Fruit fly (Drosophila melanogaster): Measurements from ENCODE around the gene CG42371.

The CG42371 gene

dm6 chr2L:2228179-2228849 is 11.3 kb upstream of the CG42371 start:
- no peak for TF ChIP-seq D1 (tag; optimal IDR thresholded peaks at IDR 0.05)
- TF ChIP-seq fd96Ca (GFP tag; IDR thresholded peaks at IDR 0.05) = 0 out of 3 replicates have a peak, but pooled peaks have one; percentile 33
- no peak for TF ChIP-seq Pif1B (GFP tag; optimal IDR thresholded peaks at IDR 0.05)
- TF ChIP-seq CG17806 (tag; optimal IDR thresholded peaks at IDR 0.05) = no peak
- no peak for TF ChIP-seq rn (GFP tag; IDR thresholded peaks at IDR 0.05)
- TF ChIP-seq CG9948 (tag; optimal IDR thresholded peaks at IDR 0.05) = no peak
- no peak for TF ChIP-seq CG12605 (GFP tag; IDR thresholded peaks at IDR 0.05)
- no peak for TF ChIP-seq CG32121 (GFP tag; IDR thresholded peaks at IDR 0.05)
- peak; percentile 42 for TF ChIP-seq Ets98B (GFP tag; IDR thresholded peaks at IDR 0.05)
- no peak for TF ChIP-seq Pif1A (GFP tag; optimal IDR thresholded peaks at IDR 0.05)
- no peak for TF ChIP-seq CG13204 (GFP tag; optimal IDR thresholded peaks at IDR 0.05)

- TF ChIP-seq D1 (tag; optimal IDR thresholded peaks at IDR 0.05) (no peak), CG10348 (GFP tag; IDR thresholded peaks at IDR 0.05) (peak; percentile 54; the same call in 1 of the 2 replicates), CG9948 (tag; optimal IDR thresholded peaks at IDR 0.05) (peak; percentile 59), CG12605 (GFP tag; IDR thresholded peaks at IDR 0.05) (peak; percentile 84), CG34367 (tag; optimal IDR thresholded peaks at IDR 0.05) (peak; percentile 60), rn (GFP tag; IDR thresholded peaks at IDR 0.05) (no peak), CG8159 (tag; optimal IDR thresholded peaks at IDR 0.05) (peak; percentile 62), CG17806 (tag; optimal IDR thresholded peaks at IDR 0.05) (peak; percentile 72), CG14655 (GFP tag; optimal IDR thresholded peaks at IDR 0.05) (peak; percentile 76), CG15710 (tag; optimal IDR thresholded peaks at IDR 0.05) (peak; percentile 68), gl (tag; optimal IDR thresholded peaks at IDR 0.05) (no peak), EcR (GFP tag; optimal IDR thresholded peaks at IDR 0.05) (no peak), CG4496 (GFP tag; IDR thresholded peaks at IDR 0.05) (peak; percentile 87), Snoo (tag; optimal IDR thresholded peaks at IDR 0.05) (peak; percentile 74), Pif1A (GFP tag; optimal IDR thresholded peaks at IDR 0.05) (peak; percentile 85), CG32121 (GFP tag; IDR thresholded peaks at IDR 0.05) (peak; percentile 82), CG8301 (tag; optimal IDR thresholded peaks at IDR 0.05) (peak; percentile 69), fd96Ca (GFP tag; IDR thresholded peaks at IDR 0.05) (peak; percentile 86), Pif1B (GFP tag; optimal IDR thresholded peaks at IDR 0.05) (peak; percentile 76), CG13204 (GFP tag; optimal IDR thresholded peaks at IDR 0.05) (no peak), Ets98B (GFP tag; IDR thresholded peaks at IDR 0.05) (peak; percentile 83)
These were observed 10.3 kb upstream of the CG42371 start for dm6 chr2L:2227316-2227715.

dm6 chr2L:2226259-2227121 is 9.4 kb upstream of the CG42371 start, which contains the start of the genes CG15387 and sau:
CG15387 (minus strand) TSS chr2L:2226294.
sau (plus strand) TSS chr2L:2226342.
- TF ChIP-seq CG15710 (tag; optimal IDR thresholded peaks at IDR 0.05) = peak; percentile 84
- TF ChIP-seq CG32121 (GFP tag; IDR thresholded peaks at IDR 0.05) = peak; percentile 85
- TF ChIP-seq Pif1A (GFP tag; optimal IDR thresholded peaks at IDR 0.05) = peak; percentile 77
- peak; percentile 56 for TF ChIP-seq CG9948 (tag; optimal IDR thresholded peaks at IDR 0.05)
- no peak for TF ChIP-seq CG12605 (GFP tag; IDR thresholded peaks at IDR 0.05)
- peak; percentile 65 for TF ChIP-seq Pif1B (GFP tag; optimal IDR thresholded peaks at IDR 0.05)
- peak; percentile 85 for TF ChIP-seq CG4496 (GFP tag; IDR thresholded peaks at IDR 0.05)
- peak; percentile 69 for TF ChIP-seq CG8301 (tag; optimal IDR thresholded peaks at IDR 0.05)
- TF ChIP-seq CG14655 (GFP tag; optimal IDR thresholded peaks at IDR 0.05) = peak; percentile 76
- peak; percentile 72 for TF ChIP-seq CG34367 (tag; optimal IDR thresholded peaks at IDR 0.05)
- TF ChIP-seq CG8159 (tag; optimal IDR thresholded peaks at IDR 0.05) = peak; percentile 77
- TF ChIP-seq rn (GFP tag; IDR thresholded peaks at IDR 0.05) = peak; percentile 58; the same call in 1 of the 2 replicates
- TF ChIP-seq gl (tag; optimal IDR thresholded peaks at IDR 0.05) = peak; percentile 17
- TF ChIP-seq CG13204 (GFP tag; optimal IDR thresholded peaks at IDR 0.05) = no peak
- TF ChIP-seq fd96Ca (GFP tag; IDR thresholded peaks at IDR 0.05) = peak; percentile 75
- no peak for TF ChIP-seq EcR (GFP tag; optimal IDR thresholded peaks at IDR 0.05)
- TF ChIP-seq CG10348 (GFP tag; IDR thresholded peaks at IDR 0.05) = no peak
- TF ChIP-seq Ets98B (GFP tag; IDR thresholded peaks at IDR 0.05) = peak; percentile 68
- TF ChIP-seq CG17806 (tag; optimal IDR thresholded peaks at IDR 0.05) = peak; percentile 62
- TF ChIP-seq D1 (tag; optimal IDR thresholded peaks at IDR 0.05) = no peak
- TF ChIP-seq Snoo (tag; optimal IDR thresholded peaks at IDR 0.05) = peak; percentile 76

dm6 chr2L:2222377-2222776 is 5.3 kb upstream of the CG42371 start:
- TF ChIP-seq CG15710 (tag; optimal IDR thresholded peaks at IDR 0.05) = no peak
- no peak; the same call in 2 of the 3 replicates for TF ChIP-seq fd96Ca (GFP tag; IDR thresholded peaks at IDR 0.05)
- no peak for TF ChIP-seq CG8159 (tag; optimal IDR thresholded peaks at IDR 0.05)
- no peak for TF ChIP-seq gl (tag; optimal IDR thresholded peaks at IDR 0.05)
- TF ChIP-seq CG14655 (GFP tag; optimal IDR thresholded peaks at IDR 0.05) = peak; percentile 31
- no peak for TF ChIP-seq CG12605 (GFP tag; IDR thresholded peaks at IDR 0.05)
- TF ChIP-seq CG17806 (tag; optimal IDR thresholded peaks at IDR 0.05) = no peak
- TF ChIP-seq CG10348 (GFP tag; IDR thresholded peaks at IDR 0.05) = no peak
- peak; percentile 11 for TF ChIP-seq Pif1A (GFP tag; optimal IDR thresholded peaks at IDR 0.05)
- TF ChIP-seq CG8301 (tag; optimal IDR thresholded peaks at IDR 0.05) = peak; percentile 9
- no peak for TF ChIP-seq EcR (GFP tag; optimal IDR thresholded peaks at IDR 0.05)
- TF ChIP-seq CG4496 (GFP tag; IDR thresholded peaks at IDR 0.05) = 0 out of 3 replicates have a peak, but pooled peaks have one; percentile 21

dm6 chr2L:2221649-2222150 is 4.7 kb upstream of the CG42371 start:
- TF ChIP-seq Snoo (tag; optimal IDR thresholded peaks at IDR 0.05) (peak; percentile 97), CG15710 (tag; optimal IDR thresholded peaks at IDR 0.05) (peak; percentile 99), EcR (GFP tag; optimal IDR thresholded peaks at IDR 0.05) (peak; percentile 80), CG8159 (tag; optimal IDR thresholded peaks at IDR 0.05) (peak; percentile 98), CG10348 (GFP tag; IDR thresholded peaks at IDR 0.05) (peak; percentile 98), CG14655 (GFP tag; optimal IDR thresholded peaks at IDR 0.05) (peak; percentile 99), CG34367 (tag; optimal IDR thresholded peaks at IDR 0.05) (peak; percentile 99), fd96Ca (GFP tag; IDR thresholded peaks at IDR 0.05) (peak; percentile 99), CG4496 (GFP tag; IDR thresholded peaks at IDR 0.05) (peak; percentile 100), Ets98B (GFP tag; IDR thresholded peaks at IDR 0.05) (peak; percentile 99), CG9948 (tag; optimal IDR thresholded peaks at IDR 0.05) (peak; percentile 98), CG8301 (tag; optimal IDR thresholded peaks at IDR 0.05) (peak; percentile 99), D1 (tag; optimal IDR thresholded peaks at IDR 0.05) (no peak), CG32121 (GFP tag; IDR thresholded peaks at IDR 0.05) (peak; percentile 99), rn (GFP tag; IDR thresholded peaks at IDR 0.05) (peak; percentile 99), CG17806 (tag; optimal IDR thresholded peaks at IDR 0.05) (peak; percentile 98), gl (tag; optimal IDR thresholded peaks at IDR 0.05) (peak; percentile 98), Pif1B (GFP tag; optimal IDR thresholded peaks at IDR 0.05) (peak; percentile 99), CG13204 (GFP tag; optimal IDR thresholded peaks at IDR 0.05) (peak; percentile 96), Pif1A (GFP tag; optimal IDR thresholded peaks at IDR 0.05) (peak; percentile 99), CG12605 (GFP tag; IDR thresholded peaks at IDR 0.05) (peak; percentile 100)
